Fruit fly (Drosophila melanogaster): ENCODE measurements around the gene CG17233.

- TF ChIP-seq CG4496 (GFP tag; IDR thresholded peaks at IDR 0.05) (no peak), CG17806 (tag; optimal IDR thresholded peaks at IDR 0.05) (no peak), Pif1A (GFP tag; optimal IDR thresholded peaks at IDR 0.05) (peak; percentile 43), Snoo (tag; optimal IDR thresholded peaks at IDR 0.05) (no peak), CG14655 (GFP tag; optimal IDR thresholded peaks at IDR 0.05) (peak; percentile 47), CG8159 (tag; optimal IDR thresholded peaks at IDR 0.05) (peak; percentile 39)
Measured at dm6 chr3L:20276615-20277014, 34.9 kb upstream of the CG17233 start.
